Worm (Caenorhabditis elegans): Measurements from ENCODE around the gene ppt-1.

DNA sequence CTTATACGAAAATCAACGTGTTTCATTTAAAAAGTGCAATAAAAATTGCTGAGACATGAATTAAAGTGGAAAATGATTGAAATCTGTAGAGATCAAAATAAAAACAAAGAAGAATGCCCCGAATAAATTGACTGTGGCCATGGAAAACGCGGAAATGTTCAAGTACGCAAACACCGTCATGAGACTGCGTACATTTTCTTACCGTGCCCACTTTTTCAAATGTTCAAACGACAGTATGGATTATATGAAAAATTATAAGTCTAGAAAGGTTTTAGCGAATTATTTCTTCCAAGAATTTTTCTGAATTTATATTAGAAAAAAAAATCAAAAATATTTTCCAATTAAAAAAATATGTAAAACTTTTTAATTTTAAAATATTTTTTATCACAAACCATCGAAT lies 14.6 kb downstream of the ppt-1 start:
- TF ChIP-seq ztf-23 (GFP tag; IDR thresholded peaks at IDR 0.05) (no peak), ref-1 (GFP tag; conservative IDR thresholded peaks at IDR 0.05) (no peak), cog-1 (tag; optimal IDR thresholded peaks at IDR 0.05) (no peak), ztf-29 (GFP tag; IDR thresholded peaks at IDR 0.05) (no peak), flt-1 (GFP tag; IDR thresholded peaks at IDR 0.05) (no peak), med-1 (GFP tag; optimal IDR thresholded peaks at IDR 0.05; ENCODE audit: insufficient read depth) (no peak), tab-1 (GFP tag; IDR thresholded peaks at IDR 0.05) (no peak)
